Worm (Caenorhabditis elegans) whole organism, L3 larva: Measurements from ENCODE around the gene K03B4.8.

ENCODE experiments used
- ama-1 ChIP-seq: fragments of 150-350 bp; optimal IDR thresholded peaks from 2 replicates; lab custom pipeline; 2018
- ceh-16 ChIP-seq: sonication (generic microtip); optimal IDR thresholded peaks from 2 replicates; lab custom pipeline; 2017; ENCODE audit warnings: missing biosample characterization, missing genetic modification characterization
- ceh-9 ChIP-seq: sonication (generic microtip); optimal IDR thresholded peaks from 2 replicates; lab custom pipeline; 2018; ENCODE audit warnings: missing biosample characterization, missing genetic modification characterization
- egl-27 ChIP-seq: sonication (generic microtip); optimal IDR thresholded peaks from 4 replicates; lab custom pipeline; 2017; ENCODE audit warnings: missing biosample characterization, missing genetic modification reagents, missing genetic modification characterization
- nhr-43 ChIP-seq: sonication (generic microtip); optimal IDR thresholded peaks from 2 replicates; lab custom pipeline; 2016; ENCODE audit warnings: mild to moderate bottlenecking, missing genetic modification characterization, missing compliant biosample characterization; ENCODE audit not compliant: poor library complexity, severe bottlenecking
- nhr-67 ChIP-seq: fragments of 150-350 bp; optimal IDR thresholded peaks from 2 replicates; lab custom pipeline; 2014; ENCODE audit warnings: missing biosample characterization, missing genetic modification characterization
- nhr-76 ChIP-seq: fragments of 150-350 bp; sonication (generic microtip); optimal IDR thresholded peaks from 5 replicates; lab custom pipeline; 2014; ENCODE audit warnings: missing biosample characterization, missing genetic modification characterization
- snpc-4 ChIP-seq: fragments of 150-350 bp; optimal IDR thresholded peaks from 2 replicates; lab custom pipeline; 2014; ENCODE audit warnings: missing biosample characterization, missing genetic modification characterization
- unc-62 ChIP-seq: fragments of 150-350 bp; sonication (generic microtip); optimal IDR thresholded peaks from 4 replicates; lab custom pipeline; 2014; ENCODE audit warnings: missing biosample characterization, missing genetic modification reagents, missing genetic modification characterization
- ztf-11 ChIP-seq: fragments of 150-350 bp; optimal IDR thresholded peaks from 2 replicates; lab custom pipeline; 2014; ENCODE audit warnings: missing biosample characterization, missing genetic modification characterization
- ztf-4 ChIP-seq: fragments of 150-350 bp; optimal IDR thresholded peaks from 2 replicates; lab custom pipeline; 2014; ENCODE audit warnings: missing biosample characterization, missing genetic modification characterization

- TF ChIP-seq ceh-9 (no peak), ztf-11 (tag; lab: Kevin White, UChicago) (no peak), ztf-4 (tag; lab: Kevin White, UChicago) (no peak), snpc-4 (no peak), ama-1 (no peak), ceh-16 (tag; lab: Kevin White, UChicago) (no peak), egl-27 (tag; lab: Kevin White, UChicago) (no peak), nhr-43 (tag; lab: Kevin White, UChicago) (no peak), unc-62 (no peak), nhr-76 (no peak), nhr-67 (tag; lab: Kevin White, UChicago) (no peak)
Observed at ce11 chrV:4624717-4625116, 49.7 kb downstream of the K03B4.8 start.
